Worm (Caenorhabditis elegans) whole organism, late embryonic: ENCODE data around the gene K05F1.8.

Experiments
- C08G9.2 ChIP-seq: sonication (generic microtip); optimal IDR thresholded peaks from 2 replicates; lab custom pipeline; 2016; ENCODE audit warnings: mild to moderate bottlenecking, missing genetic modification characterization, moderate library complexity, missing compliant biosample characterization
- C38D4.7 ChIP-seq: fragments of 200-800 bp; sonication (Bioruptor generic); optimal IDR thresholded peaks from 2 replicates; lab custom pipeline; 2018; ENCODE audit warnings: mild to moderate bottlenecking, missing genetic modification characterization, moderate library complexity, missing compliant biosample characterization
- K09A11.1 ChIP-seq: sonication (generic microtip); optimal IDR thresholded peaks from 2 replicates; lab custom pipeline; 2017; ENCODE audit warnings: antibody characterized with exemption, mild to moderate bottlenecking, missing genetic modification characterization, missing compliant biosample characterization; ENCODE audit not compliant: insufficient read depth
- T23F11.4 ChIP-seq: fragments of 200-800 bp; sonication (Bioruptor generic); optimal IDR thresholded peaks from 2 replicates; lab custom pipeline; 2018; ENCODE audit warnings: mild to moderate bottlenecking, missing genetic modification characterization, missing compliant biosample characterization
- ahr-1 ChIP-seq: sonication (generic microtip); optimal IDR thresholded peaks from 2 replicates; lab custom pipeline; 2016; ENCODE audit warnings: missing genetic modification characterization, missing compliant biosample characterization
- ceh-18 ChIP-seq: sonication (generic microtip); optimal IDR thresholded peaks from 2 replicates; lab custom pipeline; 2016; ENCODE audit warnings: missing genetic modification characterization, missing compliant biosample characterization
- ceh-19 ChIP-seq: fragments of 200-800 bp; sonication (Bioruptor generic); optimal IDR thresholded peaks from 2 replicates; lab custom pipeline; 2018; ENCODE audit warnings: mild to moderate bottlenecking, missing genetic modification characterization, missing compliant biosample characterization
- ceh-2 ChIP-seq: sonication (generic microtip); optimal IDR thresholded peaks from 2 replicates; lab custom pipeline; 2016; ENCODE audit warnings: missing genotype, missing genetic modification characterization, missing compliant biosample characterization
- ceh-24 ChIP-seq: sonication (generic microtip); optimal IDR thresholded peaks from 2 replicates; lab custom pipeline; 2016; ENCODE audit warnings: mild to moderate bottlenecking, missing genetic modification characterization, missing compliant biosample characterization
- ceh-34 ChIP-seq: sonication (generic microtip); optimal IDR thresholded peaks from 2 replicates; lab custom pipeline; 2016; ENCODE audit warnings: mild to moderate bottlenecking, missing genetic modification characterization, missing compliant biosample characterization
- ceh-48 ChIP-seq: sonication (generic microtip); optimal IDR thresholded peaks from 2 replicates; lab custom pipeline; 2016; ENCODE audit warnings: missing genetic modification characterization, inconsistent platforms, missing compliant biosample characterization
- che-1 ChIP-seq: sonication (generic microtip); optimal IDR thresholded peaks from 2 replicates; lab custom pipeline; 2016; ENCODE audit warnings: mild to moderate bottlenecking, missing genetic modification characterization, missing compliant biosample characterization
- dve-1 ChIP-seq: sonication (generic microtip); optimal IDR thresholded peaks from 2 replicates; lab custom pipeline; 2017; ENCODE audit warnings: antibody characterized with exemption, mild to moderate bottlenecking, missing genetic modification characterization, missing compliant biosample characterization
- elt-2 ChIP-seq: sonication (generic microtip); optimal IDR thresholded peaks from 2 replicates; lab custom pipeline; 2016; ENCODE audit warnings: missing genetic modification reagents, missing genetic modification characterization, missing compliant biosample characterization
- elt-4 ChIP-seq: sonication (generic microtip); optimal IDR thresholded peaks from 2 replicates; lab custom pipeline; 2016; ENCODE audit warnings: missing genetic modification characterization, missing compliant biosample characterization
- eyg-1 ChIP-seq: sonication (generic microtip); optimal IDR thresholded peaks from 2 replicates; lab custom pipeline; 2016; ENCODE audit warnings: missing genotype, missing genetic modification characterization, missing compliant biosample characterization
- fax-1 ChIP-seq: sonication (generic microtip); optimal IDR thresholded peaks from 2 replicates; lab custom pipeline; 2016; ENCODE audit warnings: missing genotype, missing genetic modification characterization, missing compliant biosample characterization
- gmeb-2 ChIP-seq: sonication (generic microtip); optimal IDR thresholded peaks from 2 replicates; lab custom pipeline; 2016; ENCODE audit warnings: missing genetic modification characterization, inconsistent platforms, missing compliant biosample characterization
- hlh-15 ChIP-seq: sonication (generic microtip); optimal IDR thresholded peaks from 2 replicates; lab custom pipeline; 2016; ENCODE audit warnings: missing genetic modification characterization, missing compliant biosample characterization
- hlh-30 ChIP-seq: sonication (generic microtip); optimal IDR thresholded peaks from 2 replicates; lab custom pipeline; 2017; ENCODE audit warnings: antibody characterized with exemption, missing genetic modification characterization, missing compliant biosample characterization; ENCODE audit not compliant: insufficient read depth
- hlh-8 ChIP-seq: sonication (generic microtip); optimal IDR thresholded peaks from 2 replicates; lab custom pipeline; 2016; ENCODE audit warnings: missing genotype, missing genetic modification characterization, missing compliant biosample characterization
- lin-11 ChIP-seq: fragments of 200-800 bp; sonication (Bioruptor generic); optimal IDR thresholded peaks from 2 replicates; lab custom pipeline; 2018; ENCODE audit warnings: mild to moderate bottlenecking, missing genetic modification characterization, missing compliant biosample characterization
- madf-2 ChIP-seq: sonication (generic microtip); optimal IDR thresholded peaks from 2 replicates; lab custom pipeline; 2017; ENCODE audit warnings: missing genetic modification characterization, missing compliant biosample characterization
- mec-3 ChIP-seq: sonication (generic microtip); optimal IDR thresholded peaks from 2 replicates; lab custom pipeline; 2016; ENCODE audit warnings: borderline replicate concordance, missing genetic modification characterization, missing compliant biosample characterization
- nfya-1 ChIP-seq: sonication (generic microtip); optimal IDR thresholded peaks from 2 replicates; lab custom pipeline; 2017; ENCODE audit warnings: missing genetic modification characterization, mild to moderate bottlenecking, missing compliant biosample characterization, antibody characterized with exemption, moderate library complexity
- nhr-232 ChIP-seq: sonication (generic microtip); optimal IDR thresholded peaks from 2 replicates; lab custom pipeline; 2016; ENCODE audit warnings: missing genetic modification characterization, missing compliant biosample characterization
- odd-2 ChIP-seq: sonication (generic microtip); optimal IDR thresholded peaks from 2 replicates; lab custom pipeline; 2017; ENCODE audit warnings: antibody characterized with exemption, mild to moderate bottlenecking, missing genetic modification characterization, missing compliant biosample characterization
- pag-3 ChIP-seq: sonication (generic microtip); optimal IDR thresholded peaks from 2 replicates; lab custom pipeline; 2016; ENCODE audit warnings: missing compliant biosample characterization, missing genetic modification characterization, borderline replicate concordance
- pat-9 ChIP-seq: fragments of 200-800 bp; sonication (Bioruptor generic); optimal IDR thresholded peaks from 2 replicates; lab custom pipeline; 2018; ENCODE audit warnings: mild to moderate bottlenecking, missing genetic modification characterization, moderate library complexity, missing compliant biosample characterization
- pha-2 ChIP-seq: sonication (generic microtip); optimal IDR thresholded peaks from 2 replicates; lab custom pipeline; 2017; ENCODE audit warnings: mild to moderate bottlenecking, missing genetic modification characterization, missing compliant biosample characterization
- ref-2 ChIP-seq: sonication (generic microtip); optimal IDR thresholded peaks from 2 replicates; lab custom pipeline; 2016; ENCODE audit warnings: missing genetic modification characterization, missing compliant biosample characterization
- rnt-1 ChIP-seq: sonication (generic microtip); optimal IDR thresholded peaks from 2 replicates; lab custom pipeline; 2016; ENCODE audit warnings: missing genetic modification characterization, missing compliant biosample characterization
- sdc-2 ChIP-seq: sonication (generic microtip); optimal IDR thresholded peaks from 2 replicates; lab custom pipeline; 2016; ENCODE audit warnings: missing genotype, missing genetic modification characterization, missing compliant biosample characterization
- sox-2 ChIP-seq: fragments of 200-800 bp; sonication (Bioruptor generic); IDR thresholded peaks from 2 replicates; pipeline ENCODE4 v1.3.6; 2022; ENCODE audit warnings: missing genetic modification reagents, missing genetic modification characterization, missing compliant biosample characterization
- sox-4 ChIP-seq: sonication (generic microtip); optimal IDR thresholded peaks from 2 replicates; lab custom pipeline; 2017; ENCODE audit warnings: mild to moderate bottlenecking, missing genetic modification characterization, inconsistent platforms, missing compliant biosample characterization
- syd-9 ChIP-seq: sonication (generic microtip); optimal IDR thresholded peaks from 2 replicates; lab custom pipeline; 2016; ENCODE audit warnings: mild to moderate bottlenecking, missing genetic modification characterization, moderate library complexity, missing compliant biosample characterization
- tbx-7 ChIP-seq: sonication (generic microtip); optimal IDR thresholded peaks from 2 replicates; lab custom pipeline; 2016; ENCODE audit warnings: missing genotype, missing genetic modification characterization, missing compliant biosample characterization
- unc-3 ChIP-seq, 2 experiments: fragments of 200-800 bp in 1 of 2; sonication (Bioruptor generic) in 1 of 2; sonication (generic microtip) in 1 of 2; conservative IDR thresholded peaks in 1 of 2; optimal IDR thresholded peaks in 1 of 2; 2 replicates each; pipeline versions ENCODE4 v1.3.6 to Lab custom; 2016 to 2022; ENCODE audit warnings: missing compliant biosample characterization in 2 of 2, missing genetic modification characterization in 2 of 2, missing genetic modification reagents in 1 of 2
- unc-42 ChIP-seq: sonication (generic microtip); optimal IDR thresholded peaks from 2 replicates; lab custom pipeline; 2016; ENCODE audit warnings: missing genotype, missing genetic modification characterization, missing compliant biosample characterization
- unc-86 ChIP-seq: sonication (generic microtip); optimal IDR thresholded peaks from 2 replicates; lab custom pipeline; 2016; ENCODE audit warnings: missing genetic modification characterization, missing compliant biosample characterization
- zip-5 ChIP-seq: sonication (generic microtip); optimal IDR thresholded peaks from 2 replicates; lab custom pipeline; 2016; ENCODE audit warnings: missing genetic modification characterization, missing compliant biosample characterization

The K05F1.8 gene

DNA sequence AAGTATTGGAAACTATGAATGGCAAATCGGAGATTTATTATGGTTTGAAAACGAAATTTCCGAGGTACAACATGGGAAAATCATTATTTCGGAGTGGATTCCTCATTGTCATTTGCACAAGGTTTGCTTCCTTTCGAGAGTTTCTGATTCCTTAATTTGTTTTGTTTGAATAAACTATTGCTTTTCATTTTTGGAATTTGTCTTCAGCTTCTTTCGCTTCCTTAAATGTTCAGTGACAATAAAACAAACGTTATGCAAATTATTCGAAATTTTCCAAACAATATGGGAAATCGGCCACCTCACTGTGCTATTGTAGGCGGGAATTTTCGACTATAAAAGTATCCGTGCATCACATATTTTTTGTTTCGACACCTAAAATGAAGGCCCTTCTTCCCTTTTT, 42.4 kb upstream of the K05F1.8 start, which contains the start of gene nep-25:
Gene nep-25, plus strand, starts transcription at position 375 of the 400 bp plus-strand sequence.
- TF ChIP-seq ceh-2 (tag; lab: Kevin White, UChicago) (no peak), ceh-34 (tag; lab: Kevin White, UChicago) (no peak), lin-11 (no peak), sdc-2 (tag; lab: Kevin White, UChicago) (no peak), ceh-48 (no peak), dve-1 (no peak), eyg-1 (no peak), pha-2 (tag; lab: Kevin White, UChicago) (no peak), madf-2 (tag; lab: Kevin White, UChicago) (no peak), syd-9 (no peak), C08G9.2 (no peak)

DNA sequence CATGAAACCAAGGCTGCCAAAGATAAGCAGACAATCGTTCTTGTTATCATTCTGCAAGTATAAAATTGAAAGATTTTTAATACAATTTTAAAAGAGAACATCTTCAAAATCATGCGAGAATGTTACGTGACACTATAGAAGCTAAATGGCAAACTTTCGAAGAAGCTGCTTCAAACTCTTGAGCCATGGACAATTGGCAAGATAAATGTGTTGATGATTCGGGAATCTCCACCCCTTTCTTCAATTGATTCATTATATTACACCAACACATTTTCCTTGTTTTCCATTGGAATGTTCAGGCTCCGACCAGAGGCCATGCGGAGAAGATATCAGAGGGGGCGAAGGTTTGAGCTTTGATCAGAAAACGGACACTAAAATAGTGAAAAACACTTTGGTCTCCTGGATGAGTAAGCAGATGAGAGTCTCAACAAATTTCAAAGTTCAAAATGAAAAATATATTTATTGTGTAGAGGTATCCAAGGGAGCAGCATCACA, 41.6 kb upstream of the K05F1.8 start, which contains the start of gene lec-5:
Gene lec-5, minus strand, starts transcription at position 51 of the 495 bp plus-strand sequence.
- no peak for TF ChIP-seq T23F11.4 (GFP tag; lab: Kevin White, UChicago)
- TF ChIP-seq K09A11.1 (tag; lab: Kevin White, UChicago): no peak
- TF ChIP-seq ahr-1: no peak
- no peak for TF ChIP-seq hlh-30 (tag; lab: Kevin White, UChicago)
- TF ChIP-seq ceh-18 (tag; lab: Kevin White, UChicago): peak; percentile 68
- no peak for TF ChIP-seq unc-3 (GFP tag; conservative IDR thresholded peaks at IDR 0.05; lab: Robert Waterston, UW)
- TF ChIP-seq unc-3 (tag; optimal IDR thresholded peaks at IDR 0.05; lab: Kevin White, UChicago): no peak
- no peak for TF ChIP-seq ceh-2 (tag; lab: Kevin White, UChicago)
- TF ChIP-seq lin-11: no peak
- no peak for TF ChIP-seq unc-42
- no peak for TF ChIP-seq C38D4.7 (GFP tag; lab: Kevin White, UChicago)
- TF ChIP-seq che-1 (tag; lab: Kevin White, UChicago): no peak
- no peak for TF ChIP-seq mec-3 (tag; lab: Kevin White, UChicago)
- peak; percentile 54 for TF ChIP-seq rnt-1
- TF ChIP-seq, all 69 proteins: peak for 2

DNA sequence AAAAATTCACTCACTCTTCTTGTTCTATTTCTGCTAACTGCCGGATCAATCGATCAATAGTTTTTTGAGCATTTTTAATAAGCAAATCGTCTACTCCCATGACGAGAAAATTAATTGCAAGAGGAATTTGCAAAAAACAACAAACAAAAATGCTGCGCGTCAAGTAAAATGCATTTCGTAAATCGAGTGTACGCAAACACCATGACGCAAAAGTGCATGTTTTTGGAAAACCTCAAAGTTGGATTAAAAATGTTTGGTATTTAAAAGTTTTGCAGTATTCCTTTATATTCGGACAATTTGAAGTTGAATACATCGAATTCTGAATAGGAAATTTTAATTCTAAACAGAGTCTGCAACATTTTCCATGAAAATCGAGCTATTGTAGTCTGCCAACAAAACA, 39.8 kb upstream of the K05F1.8 start, which contains the start of gene ZK1248.19:
Gene ZK1248.19, minus strand, starts transcription at position 188 of the 400 bp plus-strand sequence.
- TF ChIP-seq nfya-1 (tag; lab: Kevin White, UChicago) (peak; percentile 28), elt-4 (tag; lab: Kevin White, UChicago) (no peak), pag-3 (tag; lab: Kevin White, UChicago) (no peak)

DNA sequence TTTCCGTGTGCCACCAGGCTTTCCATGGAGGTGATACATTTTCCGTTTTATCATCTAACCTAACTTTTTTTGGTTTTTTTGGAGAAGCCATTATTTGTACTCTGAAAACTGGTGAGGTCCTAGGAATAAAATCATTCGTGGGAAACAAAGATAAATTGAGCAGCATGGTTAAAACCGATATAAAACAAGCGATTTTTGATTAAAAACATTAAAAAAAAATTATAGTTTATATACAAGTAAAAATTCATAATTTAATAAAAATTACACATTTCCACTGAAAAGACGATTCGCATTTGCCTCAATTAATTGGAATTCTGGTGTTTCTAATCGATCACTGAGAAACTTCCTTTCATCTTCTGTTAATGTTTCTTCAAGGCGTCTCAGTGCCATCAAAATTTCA, 39.0 kb upstream of the K05F1.8 start, which contains the start of gene ZK1248.15:
Gene ZK1248.15, minus strand, starts transcription at position 101 of the 400 bp plus-strand sequence.
- TF ChIP-seq fax-1 (no peak), ceh-24 (tag; lab: Kevin White, UChicago) (no peak), hlh-30 (tag; lab: Kevin White, UChicago) (no peak)
- TF ChIP-seq, all 69 proteins: peak for 0

DNA sequence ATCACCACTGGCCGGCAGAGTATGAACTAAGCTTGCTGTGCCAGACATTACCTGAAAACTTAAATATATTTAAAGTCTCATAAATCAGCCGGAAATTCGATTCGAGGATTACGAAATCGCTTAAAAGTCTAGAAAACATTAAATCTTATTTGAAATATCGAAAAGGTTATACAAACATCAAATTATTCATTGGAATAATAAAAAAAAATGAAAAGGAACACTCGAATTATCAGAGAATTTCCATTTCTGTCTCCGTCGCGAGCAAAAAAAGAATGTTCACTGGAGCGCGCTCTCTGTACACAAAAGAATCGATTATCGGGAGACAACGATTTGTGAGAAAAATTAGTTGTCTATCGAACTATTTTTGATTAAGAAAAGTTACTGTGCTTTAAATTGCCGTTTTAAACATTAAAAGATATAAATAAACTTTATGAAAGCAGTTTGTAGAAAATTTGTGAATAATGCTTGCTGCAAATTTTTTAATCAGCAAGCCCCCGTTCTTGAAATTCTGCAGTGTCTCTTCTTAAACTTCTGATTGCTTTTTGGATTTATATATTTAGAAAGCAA, 36.8 kb upstream of the K05F1.8 start, which contains the start of gene fzo-1:
Gene fzo-1, minus strand, starts transcription at position 51 of the 567 bp plus-strand sequence.
- TF ChIP-seq ceh-19 (GFP tag; lab: Kevin White, UChicago) (peak; percentile 39), pat-9 (tag; lab: Kevin White, UChicago) (no peak), elt-4 (tag; lab: Kevin White, UChicago) (no peak), elt-2 (tag; lab: Kevin White, UChicago) (peak; percentile 97), pag-3 (tag; lab: Kevin White, UChicago) (peak; percentile 75), sox-4 (tag; lab: Kevin White, UChicago) (no peak), hlh-15 (tag; lab: Kevin White, UChicago) (peak; percentile 60), gmeb-2 (tag; lab: Kevin White, UChicago) (peak; percentile 42), C38D4.7 (GFP tag; lab: Kevin White, UChicago) (no peak), nhr-232 (tag; lab: Kevin White, UChicago) (no peak), ahr-1 (peak; percentile 81), rnt-1 (peak; percentile 59), unc-86 (tag; lab: Kevin White, UChicago) (peak; percentile 15), ref-2 (tag; lab: Kevin White, UChicago) (peak; percentile 91), fax-1 (peak; percentile 90), sox-2 (GFP tag; lab: Robert Waterston, UW) (no peak), zip-5 (tag; lab: Kevin White, UChicago) (peak; percentile 96), ceh-34 (tag; lab: Kevin White, UChicago) (peak; percentile 75), hlh-8 (peak; percentile 92), ceh-2 (tag; lab: Kevin White, UChicago) (peak; percentile 97), ceh-24 (tag; lab: Kevin White, UChicago) (peak; percentile 35), tbx-7 (tag; lab: Kevin White, UChicago) (peak; percentile 97), odd-2 (no peak), che-1 (tag; lab: Kevin White, UChicago) (no peak)
